Fruit fly (Drosophila melanogaster): ENCODE measurements around the gene Swt1.

Gene Swt1

DNA sequence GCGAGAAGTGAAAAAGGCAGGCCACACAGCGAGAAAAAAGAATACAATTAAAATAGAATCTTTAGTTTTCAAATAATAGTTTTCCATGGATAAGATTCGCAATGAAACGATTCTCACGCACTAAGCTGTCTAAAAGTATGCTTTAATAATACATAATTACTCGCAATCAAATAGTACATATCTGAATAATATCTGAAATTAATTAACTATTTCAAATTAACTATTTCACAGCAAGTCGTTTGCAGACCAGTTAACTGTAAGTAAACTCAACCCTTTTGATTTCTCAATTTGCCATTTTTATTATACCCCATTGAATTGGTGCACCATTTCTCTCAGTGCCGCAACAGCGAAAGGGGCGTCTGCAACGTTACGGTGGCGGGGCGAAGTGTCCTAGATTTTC, 35.2 kb upstream of the Swt1 start (continued):
- TF ChIP-seq Xrp1 (GFP tag; IDR thresholded peaks at IDR 0.05) = no peak
- TF ChIP-seq Adf1 (GFP tag; IDR thresholded peaks at IDR 0.05) = no peak
- TF ChIP-seq CG2129 (GFP tag; IDR thresholded peaks at IDR 0.05; ENCODE audit: partially characterized antibody) = no peak
- TF ChIP-seq CG10543 (GFP tag; optimal IDR thresholded peaks at IDR 0.05) = peak; percentile 38
- peak; percentile 52 for TF ChIP-seq CG9727 (GFP tag; optimal IDR thresholded peaks at IDR 0.05)
- no peak for TF ChIP-seq Ets97D (GFP tag; optimal IDR thresholded peaks at IDR 0.05)
- peak; percentile 17 for TF ChIP-seq odd (GFP tag; optimal IDR thresholded peaks at IDR 0.05)
- no peak for TF ChIP-seq CG42726 (GFP tag; IDR thresholded peaks at IDR 0.05; ENCODE audit: partially characterized antibody)
- TF ChIP-seq CG7556 (GFP tag; optimal IDR thresholded peaks at IDR 0.05) = peak; percentile 74
- TF ChIP-seq CG1832 (GFP tag; optimal IDR thresholded peaks at IDR 0.05) = no peak
- TF ChIP-seq D (optimal IDR thresholded peaks at IDR 0.05) = no peak
- no peak for TF ChIP-seq D (GFP tag; optimal IDR thresholded peaks at IDR 0.05)
- TF ChIP-seq pum (GFP tag; optimal IDR thresholded peaks at IDR 0.05) = no peak
- peak; percentile 39 for TF ChIP-seq CoRest (tag; optimal IDR thresholded peaks at IDR 0.05)
- no peak for TF ChIP-seq chn (GFP tag; optimal IDR thresholded peaks at IDR 0.05)
- TF ChIP-seq CG8765 (GFP tag; IDR thresholded peaks at IDR 0.05) = no peak
- TF ChIP-seq CG13287 (GFP tag; IDR thresholded peaks at IDR 0.05; ENCODE audit: partially characterized antibody) = no peak
- no peak for TF ChIP-seq inv (GFP tag; IDR thresholded peaks at IDR 0.05; ENCODE audit: partially characterized antibody)
- no peak for TF ChIP-seq CG11560 (tag; IDR thresholded peaks at IDR 0.05)
- TF ChIP-seq corto (GFP tag; optimal IDR thresholded peaks at IDR 0.05) = no peak
- TF ChIP-seq CG4424 (GFP tag; optimal IDR thresholded peaks at IDR 0.05) = no peak
- peak; percentile 30 for TF ChIP-seq bcd (GFP tag; optimal IDR thresholded peaks at IDR 0.05)
- no peak for TF ChIP-seq disco-r (GFP tag; optimal IDR thresholded peaks at IDR 0.05)
- TF ChIP-seq vnd (GFP tag; IDR thresholded peaks at IDR 0.05; ENCODE audit: partially characterized antibody) = no peak
- no peak for TF ChIP-seq pan (optimal IDR thresholded peaks at IDR 0.05)
- TF ChIP-seq pan (GFP tag; optimal IDR thresholded peaks at IDR 0.05 in 1 of 2, IDR thresholded peaks at IDR 0.05 in 1 of 2) = no peak
- peak; percentile 90 for TF ChIP-seq Ets65A (GFP tag)
- TF ChIP-seq CG11398 (GFP tag; optimal IDR thresholded peaks at IDR 0.05) = no peak
- no peak for TF ChIP-seq Stat92E (GFP tag; optimal IDR thresholded peaks at IDR 0.05)
- TF ChIP-seq CG2712 (tag; optimal IDR thresholded peaks at IDR 0.05) = no peak
- peak; percentile 12 for TF ChIP-seq CG6683 (GFP tag; optimal IDR thresholded peaks at IDR 0.05)
- TF ChIP-seq CG13123 (GFP tag; optimal IDR thresholded peaks at IDR 0.05) = no peak
- TF ChIP-seq tgo (GFP tag; IDR thresholded peaks at IDR 0.05) = no peak
- no peak for TF ChIP-seq CG16863 (GFP tag; optimal IDR thresholded peaks at IDR 0.05)
- TF ChIP-seq slbo (GFP tag; IDR thresholded peaks at IDR 0.05) = no peak
- no peak for TF ChIP-seq CG3407 (GFP tag; optimal IDR thresholded peaks at IDR 0.05)
- peak; percentile 10 for TF ChIP-seq CG13775 (GFP tag; optimal IDR thresholded peaks at IDR 0.05)
- no peak for TF ChIP-seq CG7963 (GFP tag; IDR thresholded peaks at IDR 0.05; ENCODE audit: partially characterized antibody)
- TF ChIP-seq D19B (GFP tag; optimal IDR thresholded peaks at IDR 0.05) = peak; percentile 8
- TF ChIP-seq CG8290 (GFP tag; optimal IDR thresholded peaks at IDR 0.05) = no peak
- TF ChIP-seq CG8290 (tag; optimal IDR thresholded peaks at IDR 0.05) = peak in 1 of 2 experiments; percentile 18
- no peak for TF ChIP-seq CG32767 (GFP tag; IDR thresholded peaks at IDR 0.05)
- no peak for TF ChIP-seq fu2 (GFP tag; optimal IDR thresholded peaks at IDR 0.05)
- TF ChIP-seq twi (tag; optimal IDR thresholded peaks at IDR 0.05) = no peak
- no peak for TF ChIP-seq Optix (GFP tag; IDR thresholded peaks at IDR 0.05)
- TF ChIP-seq Ada2b (GFP tag; IDR thresholded peaks at IDR 0.05) = no peak
- TF ChIP-seq chif (GFP tag; optimal IDR thresholded peaks at IDR 0.05) = no peak
- no peak for TF ChIP-seq croc (GFP tag; conservative IDR thresholded peaks at IDR 0.05)
- TF ChIP-seq CG11085 (GFP tag; IDR thresholded peaks at IDR 0.05) = no peak
- TF ChIP-seq repo (GFP tag; optimal IDR thresholded peaks at IDR 0.05) = no peak
- no peak for TF ChIP-seq kay (GFP tag; optimal IDR thresholded peaks at IDR 0.05)
- no peak for TF ChIP-seq chinmo (GFP tag; IDR thresholded peaks at IDR 0.05; ENCODE audit: partially characterized antibody)

Data from whole organism, embryonic.